Fruit fly (Drosophila melanogaster) whole organism, embryonic: ENCODE results near the gene Dora.

Experiments
- B-H2 ChIP-seq: fragments of 200-800 bp; sonication (Bioruptor generic); optimal IDR thresholded peaks from 2 replicates; lab custom pipeline; 2018; ENCODE audit warnings: missing biosample characterization, mild to moderate bottlenecking, missing genetic modification characterization
- CG10654 ChIP-seq: fragments of 200-800 bp; sonication (Bioruptor generic); optimal IDR thresholded peaks from 2 replicates; lab custom pipeline; 2016; ENCODE audit warnings: missing biosample characterization, missing genetic modification characterization
- CG12769 ChIP-seq: fragments of 200-800 bp; sonication (Bioruptor generic); optimal IDR thresholded peaks from 2 replicates; lab custom pipeline; 2019; ENCODE audit warnings: missing biosample characterization, mild to moderate bottlenecking, missing genetic modification characterization, moderate library complexity
- CG14965 ChIP-seq: fragments of 200-800 bp; sonication (Bioruptor generic); optimal IDR thresholded peaks from 2 replicates; lab custom pipeline; 2016; ENCODE audit warnings: missing biosample characterization, missing genetic modification characterization, borderline replicate concordance
- CG1529 ChIP-seq: fragments of 200-800 bp; sonication (Bioruptor generic); optimal IDR thresholded peaks from 3 replicates; lab custom pipeline; 2018; ENCODE audit warnings: missing biosample characterization, missing genetic modification characterization
- CG1602 ChIP-seq: fragments of 200-800 bp; sonication (Bioruptor generic); optimal IDR thresholded peaks from 3 replicates; lab custom pipeline; 2016; ENCODE audit warnings: missing biosample characterization, missing genetic modification characterization
- CG1647 ChIP-seq: fragments of 200-800 bp; sonication (Bioruptor generic); optimal IDR thresholded peaks from 3 replicates; lab custom pipeline; 2016; ENCODE audit warnings: missing biosample characterization, missing genetic modification characterization
- CG16863 ChIP-seq: fragments of 200-800 bp; sonication (Bioruptor generic); optimal IDR thresholded peaks from 3 replicates; lab custom pipeline; 2016; ENCODE audit warnings: missing biosample characterization, missing genetic modification characterization
- CG17802 ChIP-seq: fragments of 200-800 bp; sonication (Bioruptor generic); optimal IDR thresholded peaks from 2 replicates; lab custom pipeline; 2018; ENCODE audit warnings: missing biosample characterization, mild to moderate bottlenecking, missing genetic modification characterization, moderate library complexity
- CG18764 ChIP-seq: fragments of 200-800 bp; sonication (Bioruptor generic); optimal IDR thresholded peaks from 3 replicates; lab custom pipeline; 2016; ENCODE audit warnings: missing biosample characterization, missing genetic modification characterization
- CG32767 ChIP-seq: fragments of 200-800 bp; sonication (Bioruptor generic); IDR thresholded peaks from 2 replicates; pipeline ENCODE4 v1.3.6; 2022; ENCODE audit warnings: missing biosample characterization, missing genetic modification characterization
- CG3407 ChIP-seq: fragments of 200-800 bp; sonication (Bioruptor generic); optimal IDR thresholded peaks from 2 replicates; lab custom pipeline; 2018; ENCODE audit warnings: missing biosample characterization, mild to moderate bottlenecking, missing genetic modification characterization
- CG4424 ChIP-seq: fragments of 200-800 bp; sonication (Bioruptor generic); optimal IDR thresholded peaks from 3 replicates; lab custom pipeline; 2016; ENCODE audit warnings: missing biosample characterization, missing genetic modification characterization
- CG6272 ChIP-seq: fragments of 200-800 bp; sonication (Bioruptor generic); IDR thresholded peaks from 2 replicates; pipeline ENCODE4 v1.3.6; 2022; ENCODE audit warnings: missing biosample characterization, missing genetic modification characterization
- CG8924 ChIP-seq: fragments of 200-800 bp; optimal IDR thresholded peaks from 3 replicates; lab custom pipeline; 2019; ENCODE audit warnings: missing biosample characterization, mild to moderate bottlenecking, missing genetic modification characterization, moderate library complexity
- Dad ChIP-seq: fragments of 200-800 bp; sonication (Bioruptor generic); optimal IDR thresholded peaks from 3 replicates; lab custom pipeline; 2016; ENCODE audit warnings: missing biosample characterization, missing genetic modification characterization
- E2f1 ChIP-seq: fragments of 200-800 bp; sonication (Bioruptor generic); IDR thresholded peaks from 2 replicates; pipeline ENCODE4 v1.3.6; 2022; ENCODE audit warnings: missing biosample characterization, missing genetic modification characterization
- GATAe ChIP-seq: fragments of 200-800 bp; sonication (Bioruptor generic); conservative IDR thresholded peaks from 2 replicates; pipeline ENCODE4 v1.3.6; 2022; ENCODE audit warnings: missing biosample characterization, missing genetic modification characterization
- Gug ChIP-seq: fragments of 200-800 bp; sonication (Bioruptor generic); IDR thresholded peaks from 4 replicates; pipeline ENCODE4 v1.3.6; 2022; ENCODE audit warnings: missing biosample characterization, missing genetic modification characterization
- H2.0 ChIP-seq: fragments of 200-800 bp; sonication (Bioruptor generic); IDR thresholded peaks from 2 replicates; pipeline ENCODE4 v1.3.6; 2022; ENCODE audit warnings: missing biosample characterization, missing genetic modification characterization
- Max ChIP-seq: fragments of 200-800 bp; sonication (Bioruptor generic); optimal IDR thresholded peaks from 2 replicates; lab custom pipeline; 2016; ENCODE audit warnings: missing biosample characterization, mild to moderate bottlenecking, missing genetic modification characterization
- Med ChIP-seq: fragments of 200-800 bp; sonication (Bioruptor generic); peaks from one replicate; lab custom pipeline; 2016; ENCODE audit warnings: missing biosample characterization, missing genetic modification characterization, mild to moderate bottlenecking, inconsistent platforms, moderate library complexity
- Oli ChIP-seq: fragments of 200-800 bp; sonication (Bioruptor generic); optimal IDR thresholded peaks from 2 replicates; lab custom pipeline; 2018; ENCODE audit warnings: missing biosample characterization, mild to moderate bottlenecking, missing genetic modification characterization, moderate library complexity
- Rx ChIP-seq: fragments of 200-800 bp; sonication (Bioruptor generic); IDR thresholded peaks from 2 replicates; pipeline ENCODE4 v1.3.6; 2022; ENCODE audit warnings: missing biosample characterization, missing genetic modification characterization
- Sox102F ChIP-seq: fragments of 200-800 bp; sonication (Bioruptor generic); optimal IDR thresholded peaks from 2 replicates; lab custom pipeline; 2018; ENCODE audit warnings: missing biosample characterization, mild to moderate bottlenecking, missing genetic modification characterization, moderate library complexity
- Ssrp ChIP-seq: fragments of 200-800 bp; sonication (Bioruptor generic); optimal IDR thresholded peaks from 2 replicates; lab custom pipeline; 2018; ENCODE audit warnings: missing biosample characterization, mild to moderate bottlenecking, missing genetic modification characterization, moderate library complexity
- abd-A ChIP-seq: fragments of 200-800 bp; sonication (Bioruptor generic); optimal IDR thresholded peaks from 3 replicates; lab custom pipeline; 2019; ENCODE audit warnings: missing biosample characterization, mild to moderate bottlenecking, missing genetic modification characterization, moderate library complexity
- al ChIP-seq: fragments of 200-800 bp; sonication (Bioruptor generic); IDR thresholded peaks from 2 replicates; pipeline ENCODE4 v1.3.6; 2022; ENCODE audit warnings: missing biosample characterization, missing genetic modification characterization
- bsh ChIP-seq, 2 experiments: fragments of 200-800 bp; sonication (Bioruptor generic); optimal IDR thresholded peaks; 2 replicates each; lab custom pipeline; 2017 to 2018; ENCODE audit warnings: mild to moderate bottlenecking in 2 of 2, missing biosample characterization in 2 of 2, missing genetic modification characterization in 2 of 2, moderate library complexity in 1 of 2
- btn ChIP-seq: fragments of 200-800 bp; sonication (Bioruptor generic); optimal IDR thresholded peaks from 2 replicates; lab custom pipeline; 2016; ENCODE audit warnings: missing biosample characterization, missing genetic modification characterization
- chif ChIP-seq, 2 experiments: fragments of 200-800 bp; sonication (Bioruptor generic); optimal IDR thresholded peaks; 3 replicates each; lab custom pipeline; 2016; ENCODE audit warnings: missing biosample characterization in 2 of 2, missing genetic modification characterization in 2 of 2
- chm ChIP-seq: fragments of 200-800 bp; sonication (Bioruptor generic); IDR thresholded peaks from 2 replicates; pipeline ENCODE4 v1.3.6; 2022; ENCODE audit warnings: missing biosample characterization, missing genetic modification characterization
- chn ChIP-seq: fragments of 200-800 bp; sonication (Bioruptor generic); optimal IDR thresholded peaks from 2 replicates; lab custom pipeline; 2016; ENCODE audit warnings: missing biosample characterization, missing genetic modification characterization
- crol ChIP-seq: fragments of 200-800 bp; sonication (Bioruptor generic); IDR thresholded peaks from 2 replicates; pipeline ENCODE4 v1.3.6; 2022; ENCODE audit warnings: missing biosample characterization, missing genetic modification characterization
- fd96Cb ChIP-seq: fragments of 200-800 bp; sonication (Bioruptor generic); optimal IDR thresholded peaks from 2 replicates; lab custom pipeline; 2018; ENCODE audit warnings: missing biosample characterization, mild to moderate bottlenecking, missing genetic modification characterization, moderate library complexity
- gem ChIP-seq: fragments of 200-800 bp; sonication (Bioruptor generic); optimal IDR thresholded peaks from 2 replicates; lab custom pipeline; 2019; ENCODE audit warnings: missing biosample characterization, mild to moderate bottlenecking, missing genetic modification characterization, moderate library complexity
- jigr1 ChIP-seq: fragments of 200-800 bp; sonication (Bioruptor generic); IDR thresholded peaks from 3 replicates; pipeline ENCODE4 v1.3.6; 2022; ENCODE audit warnings: missing biosample characterization, missing genetic modification characterization
- luna ChIP-seq: fragments of 200-800 bp; sonication (Bioruptor generic); optimal IDR thresholded peaks from 2 replicates; lab custom pipeline; 2016; ENCODE audit warnings: missing biosample characterization, missing genetic modification characterization
- mam ChIP-seq: fragments of 200-800 bp; sonication (Bioruptor generic); optimal IDR thresholded peaks from 3 replicates; lab custom pipeline; 2016; ENCODE audit warnings: missing biosample characterization, missing genetic modification characterization
- prd ChIP-seq, 3 experiments: fragments of >200 bp in 2 of 3; fragments of 200-800 bp in 1 of 3; sonication (Bioruptor generic) in 1 of 3; optimal IDR thresholded peaks in 2 of 3; IDR thresholded peaks in 1 of 3; 2 replicates in 2 of 3; 3 replicates in 1 of 3; pipeline versions ENCODE4 v1.3.6 to Lab custom; 2017 to 2022; ENCODE audit warnings: missing biosample characterization in 1 of 3, missing genetic modification characterization in 1 of 3
- ro ChIP-seq: fragments of 200-800 bp; sonication (Bioruptor generic); IDR thresholded peaks from 2 replicates; pipeline ENCODE4 v1.3.6; 2022; ENCODE audit warnings: missing biosample characterization, missing genetic modification characterization
- salm ChIP-seq: fragments of 200-800 bp; sonication (Bioruptor generic); optimal IDR thresholded peaks from 2 replicates; lab custom pipeline; 2018; ENCODE audit warnings: missing biosample characterization, mild to moderate bottlenecking, missing genetic modification characterization
- sisA ChIP-seq: fragments of 200-800 bp; sonication (Bioruptor generic); IDR thresholded peaks from 2 replicates; pipeline ENCODE4 v1.3.6; 2022; ENCODE audit warnings: missing biosample characterization, missing genetic modification characterization
- slbo ChIP-seq: fragments of 200-800 bp; sonication (Bioruptor generic); IDR thresholded peaks from 2 replicates; pipeline ENCODE4 v1.3.6; 2022; ENCODE audit warnings: missing biosample characterization, missing genetic modification characterization
- unpg ChIP-seq: fragments of 200-800 bp; sonication (Bioruptor generic); optimal IDR thresholded peaks from 3 replicates; lab custom pipeline; 2018; ENCODE audit warnings: missing biosample characterization, mild to moderate bottlenecking, missing genetic modification characterization, moderate library complexity
- wor ChIP-seq: fragments of 200-800 bp; sonication (Bioruptor generic); IDR thresholded peaks from 2 replicates; pipeline ENCODE4 v1.3.6; 2022; ENCODE audit warnings: missing biosample characterization, missing genetic modification characterization

Dora gene

DNA sequence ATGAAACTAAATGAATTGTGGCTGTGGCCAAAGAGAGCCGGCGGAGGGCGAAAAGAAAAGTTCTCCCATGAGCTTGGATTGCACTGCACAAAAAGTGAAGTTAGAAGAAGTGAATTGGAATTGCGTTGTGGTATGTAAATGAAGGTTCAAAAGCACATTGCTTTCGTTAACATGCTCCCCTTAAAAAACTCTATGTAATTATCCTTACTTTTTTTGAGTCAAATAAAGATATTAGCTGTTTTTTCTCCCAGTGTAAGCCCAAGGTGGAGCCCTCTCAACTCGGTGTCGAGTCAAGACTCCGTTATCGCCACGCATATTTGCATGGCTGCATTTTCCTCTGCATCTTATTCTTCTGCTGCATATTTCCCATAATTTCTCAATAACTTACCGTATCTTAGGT, 59.8 kb downstream of the Dora start (continued):
- TF ChIP-seq bsh (GFP tag; optimal IDR thresholded peaks at IDR 0.05; lab: Kevin White, UChicago) (peak; percentile 55 to 80), CG32767 (GFP tag; lab: Robert Waterston, UW) (peak; percentile 44; the same call in 1 of the 2 replicates), CG10654 (peak; percentile 6), al (GFP tag; lab: Robert Waterston, UW) (peak; percentile 38), CG6272 (GFP tag; lab: Robert Waterston, UW) (no peak), gem (tag; lab: Kevin White, UChicago) (peak; percentile 73), CG12769 (peak; percentile 41), fd96Cb (peak; percentile 66), CG18764 (GFP tag; lab: Kevin White, UChicago) (no peak), unpg (GFP tag; lab: Kevin White, UChicago) (peak; percentile 56), CG1647 (peak; percentile 24), CG8924 (tag; lab: Kevin White, UChicago) (peak; percentile 45), Dad (peak; percentile 3), luna (no peak), mam (GFP tag; lab: Kevin White, UChicago) (peak; percentile 4), Med (GFP tag; lab: Kevin White, UChicago) (peak; percentile 85), E2f1 (GFP tag; lab: Robert Waterston, UW) (peak; percentile 67), B-H2 (GFP tag; lab: Kevin White, UChicago) (no peak), CG1602 (GFP tag; lab: Kevin White, UChicago) (peak; percentile 27), abd-A (tag; lab: Kevin White, UChicago) (no peak), btn (GFP tag; lab: Kevin White, UChicago) (peak; percentile 39), chif (GFP tag; optimal IDR thresholded peaks at IDR 0.05; lab: Kevin White, UChicago) (peak; percentile 64 to 68), chn (GFP tag; lab: Kevin White, UChicago) (peak; percentile 29), CG14965 (GFP tag; lab: Kevin White, UChicago) (no peak), CG4424 (GFP tag; lab: Kevin White, UChicago) (peak; percentile 69), CG3407 (GFP tag; lab: Kevin White, UChicago) (peak; percentile 46), Rx (peak; percentile 59; the same call in 1 of the 2 replicates), chm (GFP tag; lab: Robert Waterston, UW) (peak; percentile 59), salm (tag; lab: Kevin White, UChicago) (no peak), CG16863 (GFP tag; lab: Kevin White, UChicago) (peak; percentile 18), Ssrp (tag; lab: Kevin White, UChicago) (peak; percentile 57), H2.0 (peak; percentile 36; the same call in 1 of the 2 replicates), ro (0 out of 2 replicates have a peak, but pooled peaks have one; percentile 35), GATAe (GFP tag; lab: Robert Waterston, UW) (no peak), crol (GFP tag; lab: Robert Waterston, UW) (no peak), wor (peak; percentile 37; the same call in 1 of the 2 replicates), Oli (tag; lab: Kevin White, UChicago) (peak; percentile 63), jigr1 (peak; percentile 55; the same call in 1 of the 3 replicates), CG17802 (tag; lab: Kevin White, UChicago) (peak; percentile 26), Gug (GFP tag; lab: Robert Waterston, UW) (peak; percentile 37; the same call in 2 of the 4 replicates), sisA (peak; percentile 77), Max (GFP tag; lab: Kevin White, UChicago) (no peak), slbo (0 out of 2 replicates have a peak, but pooled peaks have one; percentile 13), Sox102F (GFP tag; lab: Kevin White, UChicago) (peak; percentile 66), CG1529 (GFP tag; lab: Kevin White, UChicago) (peak; percentile 47), prd (optimal IDR thresholded peaks at IDR 0.05; lab: Kevin White, UChicago) (no peak), prd (GFP tag; IDR thresholded peaks at IDR 0.05; lab: Robert Waterston, UW) (peak; percentile 86)
